Fruit fly (Drosophila melanogaster): ENCODE results near the gene Ir94c.

- TF ChIP-seq Myc (optimal IDR thresholded peaks at IDR 0.05) (no peak), Sin3A (optimal IDR thresholded peaks at IDR 0.05) (no peak)
Observed at dm6 chr3R:22147426-22147825, 28.2 kb upstream of the Ir94c start.

Measured in Kc167 (cell line).